Worm (Caenorhabditis elegans) whole organism, midembryonic: ENCODE results near the gene alg-3.

Experiments
- cog-1 ChIP-seq: sonication (generic microtip); optimal IDR thresholded peaks from 2 replicates; lab custom pipeline; 2016; ENCODE audit warnings: missing genetic modification characterization, missing compliant biosample characterization
- ref-1 ChIP-seq: fragments of 200-800 bp; sonication (Bioruptor generic); conservative IDR thresholded peaks from 2 replicates; pipeline ENCODE4 v1.3.6; 2022; ENCODE audit warnings: missing genetic modification reagents, missing genetic modification characterization, missing compliant biosample characterization
- tab-1 ChIP-seq: fragments of 200-800 bp; sonication (Bioruptor generic); IDR thresholded peaks from 2 replicates; pipeline ENCODE4 v1.3.6; 2022; ENCODE audit warnings: missing genetic modification characterization, missing compliant biosample characterization
- ztf-23 ChIP-seq: fragments of 200-800 bp; sonication (Bioruptor generic); IDR thresholded peaks from 2 replicates; pipeline ENCODE4 v1.3.6; 2022; ENCODE audit warnings: missing genetic modification reagents, missing genetic modification characterization, missing compliant biosample characterization

ce11 chrIV:11665010-11665409, 39.0 kb upstream of the alg-3 start, which contains the start of gene ZK809.9:
- TF ChIP-seq tab-1 (GFP tag; lab: Robert Waterston, UW) (no peak), ref-1 (GFP tag; lab: Robert Waterston, UW) (no peak), cog-1 (tag; lab: Kevin White, UChicago) (no peak), ztf-23 (no peak)
